Worm (Caenorhabditis elegans): ENCODE results near the gene Y71H2B.2.

Y71H2B.2 gene

ce11 chrIII:2578993-2579392 lies 44.0 kb upstream of the Y71H2B.2 start, which contains the start of gene Y71H2B.8:
Gene Y71H2B.8, plus strand, starts transcription at chrIII:2579293.
- TF ChIP-seq unc-86 (tag; optimal IDR thresholded peaks at IDR 0.05) = no peak
- TF ChIP-seq tbx-7 (tag; optimal IDR thresholded peaks at IDR 0.05) = no peak
- TF ChIP-seq hlh-13 (GFP tag; optimal IDR thresholded peaks at IDR 0.05) = no peak
- TF ChIP-seq pha-2 (tag; optimal IDR thresholded peaks at IDR 0.05) = no peak
- TF ChIP-seq C38D4.7 (GFP tag; optimal IDR thresholded peaks at IDR 0.05) = no peak
- TF ChIP-seq ceh-24 (tag; optimal IDR thresholded peaks at IDR 0.05) = no peak
- TF ChIP-seq pros-1 (tag; optimal IDR thresholded peaks at IDR 0.05) = no peak
- no peak for TF ChIP-seq pat-9 (tag; optimal IDR thresholded peaks at IDR 0.05)
- TF ChIP-seq unc-42 (tag; optimal IDR thresholded peaks at IDR 0.05) = no peak
- no peak for TF ChIP-seq dmd-4 (tag; optimal IDR thresholded peaks at IDR 0.05; ENCODE audit: borderline replicate concordance)
- TF ChIP-seq syd-9 (tag; optimal IDR thresholded peaks at IDR 0.05) = no peak
- TF ChIP-seq lin-11 (tag; optimal IDR thresholded peaks at IDR 0.05) = no peak
- no peak for TF ChIP-seq zip-5 (tag; optimal IDR thresholded peaks at IDR 0.05)
- no peak for TF ChIP-seq ceh-18 (tag; optimal IDR thresholded peaks at IDR 0.05)
- TF ChIP-seq gmeb-2 (tag; optimal IDR thresholded peaks at IDR 0.05) = no peak
- no peak for TF ChIP-seq rnt-1 (tag; optimal IDR thresholded peaks at IDR 0.05)
- TF ChIP-seq pag-3 (tag; optimal IDR thresholded peaks at IDR 0.05; ENCODE audit: borderline replicate concordance) = no peak
- TF ChIP-seq ceh-31 (tag; optimal IDR thresholded peaks at IDR 0.05) = no peak
- TF ChIP-seq ets-4 (tag; optimal IDR thresholded peaks at IDR 0.05) = no peak
- TF ChIP-seq ceh-19 (GFP tag; optimal IDR thresholded peaks at IDR 0.05) = no peak

- TF ChIP-seq unc-42 (tag; optimal IDR thresholded peaks at IDR 0.05) (no peak), ama-1 (optimal IDR thresholded peaks at IDR 0.05) (no peak), gmeb-2 (tag; optimal IDR thresholded peaks at IDR 0.05) (no peak), dmd-4 (tag; optimal IDR thresholded peaks at IDR 0.05; ENCODE audit: borderline replicate concordance) (no peak), hlh-30 (tag; optimal IDR thresholded peaks at IDR 0.05; ENCODE audit: insufficient read depth) (no peak), lin-11 (tag; optimal IDR thresholded peaks at IDR 0.05) (no peak), unc-3 (GFP tag; conservative IDR thresholded peaks at IDR 0.05) (no peak), unc-3 (tag; optimal IDR thresholded peaks at IDR 0.05) (no peak), fkh-6 (tag; optimal IDR thresholded peaks at IDR 0.05) (no peak), ceh-24 (tag; optimal IDR thresholded peaks at IDR 0.05) (no peak), ztf-16 (tag; optimal IDR thresholded peaks at IDR 0.05) (no peak), ceh-31 (tag; optimal IDR thresholded peaks at IDR 0.05) (no peak), pax-1 (tag; optimal IDR thresholded peaks at IDR 0.05) (no peak), pat-9 (tag; optimal IDR thresholded peaks at IDR 0.05) (no peak), nhr-232 (tag; optimal IDR thresholded peaks at IDR 0.05) (no peak), C38D4.7 (GFP tag; optimal IDR thresholded peaks at IDR 0.05) (no peak), ceh-9 (tag; optimal IDR thresholded peaks at IDR 0.05) (no peak), ceh-30 (tag; optimal IDR thresholded peaks at IDR 0.05) (no peak), tbx-2 (tag; optimal IDR thresholded peaks at IDR 0.05) (no peak), F13H6.1 (tag; optimal IDR thresholded peaks at IDR 0.05) (no peak)
Measured at ce11 chrIII:2586193-2586592, 36.8 kb upstream of the Y71H2B.2 start, which contains the start of gene gpa-17. Gene gpa-17, plus strand, starts transcription at chrIII:2586555.

- peak; percentile 32 for TF ChIP-seq unc-55 (GFP tag; optimal IDR thresholded peaks at IDR 0.05)
- peak; percentile 61 for TF ChIP-seq rnt-1 (tag; optimal IDR thresholded peaks at IDR 0.05)
- no peak for TF ChIP-seq hlh-6 (tag; optimal IDR thresholded peaks at IDR 0.05)
- no peak for TF ChIP-seq K02D7.2 (tag; optimal IDR thresholded peaks at IDR 0.05)
- TF ChIP-seq hlh-8 (tag; optimal IDR thresholded peaks at IDR 0.05) = no peak
- TF ChIP-seq zip-5 (tag; optimal IDR thresholded peaks at IDR 0.05) = no peak
- peak; percentile 20 for TF ChIP-seq fax-1 (tag; optimal IDR thresholded peaks at IDR 0.05)
- TF ChIP-seq tbx-2 (tag; optimal IDR thresholded peaks at IDR 0.05) = peak; percentile 79
- TF ChIP-seq sdc-2 (tag; optimal IDR thresholded peaks at IDR 0.05) = peak; percentile 28
- no peak for TF ChIP-seq hlh-30 (tag; optimal IDR thresholded peaks at IDR 0.05; ENCODE audit: insufficient read depth)
- TF ChIP-seq unc-86 (tag; optimal IDR thresholded peaks at IDR 0.05) = peak; percentile 79
- TF ChIP-seq odd-2 (tag; optimal IDR thresholded peaks at IDR 0.05) = no peak
- TF ChIP-seq unc-42 (tag; optimal IDR thresholded peaks at IDR 0.05) = peak; percentile 85
- peak; percentile 58 for TF ChIP-seq ceh-2 (tag; optimal IDR thresholded peaks at IDR 0.05)
- peak; percentile 85 for TF ChIP-seq ceh-31 (tag; optimal IDR thresholded peaks at IDR 0.05)
- peak; percentile 58 for TF ChIP-seq npax-4 (tag; optimal IDR thresholded peaks at IDR 0.05)
- no peak for TF ChIP-seq fkh-6 (tag; optimal IDR thresholded peaks at IDR 0.05)
- TF ChIP-seq F13H6.1 (tag; optimal IDR thresholded peaks at IDR 0.05) = peak; percentile 1
- peak; percentile 58 for TF ChIP-seq che-1 (tag; optimal IDR thresholded peaks at IDR 0.05)
- no peak for TF ChIP-seq nhr-11 (tag; optimal IDR thresholded peaks at IDR 0.05)
- TF ChIP-seq K09A11.1 (tag; optimal IDR thresholded peaks at IDR 0.05; ENCODE audit: insufficient read depth) = no peak
- peak; percentile 51 for TF ChIP-seq ttx-3 (tag; optimal IDR thresholded peaks at IDR 0.05)
- TF ChIP-seq C08G9.2 (tag; optimal IDR thresholded peaks at IDR 0.05) = peak; percentile 62
- peak; percentile 65 for TF ChIP-seq ztf-16 (tag; optimal IDR thresholded peaks at IDR 0.05)
- TF ChIP-seq ceh-48 (tag; optimal IDR thresholded peaks at IDR 0.05) = peak; percentile 98
- no peak for TF ChIP-seq pha-2 (tag; optimal IDR thresholded peaks at IDR 0.05)
- peak; percentile 84 for TF ChIP-seq nfya-1 (tag; optimal IDR thresholded peaks at IDR 0.05)
Measured at ce11 chrIII:2596984-2597454, 26.0 kb upstream of the Y71H2B.2 start, which contains the start of gene apb-1. Gene apb-1, minus strand, starts transcription at chrIII:2597034.

Measured in whole organism, late embryonic.